Worm (Caenorhabditis elegans) whole organism, L1 larva: ENCODE measurements around the gene mai-2.

ENCODE experiments used
- C16A3.4 ChIP-seq: fragments of 150-350 bp; optimal IDR thresholded peaks from 2 replicates; lab custom pipeline; 2014; ENCODE audit warnings: missing biosample characterization, missing genetic modification characterization
- F16B12.6 ChIP-seq: fragments of 150-350 bp; optimal IDR thresholded peaks from 2 replicates; lab custom pipeline; 2014; ENCODE audit warnings: missing biosample characterization, missing genetic modification characterization
- aly-2 ChIP-seq: fragments of 150-350 bp; optimal IDR thresholded peaks from 2 replicates; lab custom pipeline; 2014; ENCODE audit warnings: missing biosample characterization, missing genetic modification characterization
- ama-1 ChIP-seq: fragments of 150-350 bp; optimal IDR thresholded peaks from 2 replicates; lab custom pipeline; 2014
- ceh-8 ChIP-seq: fragments of 200-800 bp; sonication (Bioruptor generic); optimal IDR thresholded peaks from 2 replicates; lab custom pipeline; 2018; ENCODE audit warnings: mild to moderate bottlenecking, missing genetic modification characterization, moderate library complexity, missing compliant biosample characterization
- ceh-82 ChIP-seq, 3 experiments: fragments of 150-350 bp in 1 of 3; sonication (generic microtip) in 2 of 3; optimal IDR thresholded peaks; 2 replicates each; lab custom pipeline; 2014 to 2017; ENCODE audit warnings: missing biosample characterization in 3 of 3, missing genetic modification characterization in 3 of 3
- ceh-88 ChIP-seq: fragments of 200-800 bp; sonication (Bioruptor generic); IDR thresholded peaks from 2 replicates; pipeline ENCODE4 v1.3.6; 2022; ENCODE audit warnings: missing genetic modification characterization, missing compliant biosample characterization
- ceh-90 ChIP-seq: sonication (generic microtip); optimal IDR thresholded peaks from 2 replicates; lab custom pipeline; 2016; ENCODE audit warnings: missing genetic modification characterization, missing compliant biosample characterization
- efl-1 ChIP-seq, 4 experiments: fragments of 150-350 bp; optimal IDR thresholded peaks in 3 of 4; peaks in 1 of 4; 1 replicate in 1 of 4; 2 replicates in 3 of 4; lab custom pipeline; 2014; ENCODE audit warnings: missing biosample characterization in 2 of 4, missing genetic modification characterization in 2 of 4, missing genetic modification reagents in 2 of 4
- egl-13 ChIP-seq: sonication (generic microtip); optimal IDR thresholded peaks from 2 replicates; lab custom pipeline; 2016; ENCODE audit warnings: missing genotype, missing genetic modification reagents, missing genetic modification characterization, missing compliant biosample characterization
- egl-27 ChIP-seq, 2 experiments: fragments of 150-350 bp in 1 of 2; sonication (generic microtip); optimal IDR thresholded peaks; 3 replicates each; lab custom pipeline; 2017 to 2018; ENCODE audit warnings: missing biosample characterization in 2 of 2, missing genetic modification characterization in 2 of 2, missing genetic modification reagents in 2 of 2
- elt-2 ChIP-seq: sonication (generic microtip); optimal IDR thresholded peaks from 2 replicates; lab custom pipeline; 2016; ENCODE audit warnings: missing genetic modification characterization, mild to moderate bottlenecking, inconsistent platforms, missing compliant biosample characterization, missing genetic modification reagents
- elt-3 ChIP-seq, 6 experiments: fragments of 150-350 bp in 1 of 6; sonication (generic microtip); optimal IDR thresholded peaks; 2 replicates each; lab custom pipeline; 2017 to 2018; ENCODE audit warnings: missing biosample characterization in 6 of 6, missing genetic modification characterization in 6 of 6, inconsistent platforms in 1 of 6
- ets-5 ChIP-seq: fragments of 200-800 bp; sonication (Bioruptor generic); IDR thresholded peaks from 2 replicates; pipeline ENCODE4 v1.3.6; 2022; ENCODE audit warnings: missing genetic modification characterization, missing compliant biosample characterization
- fkh-8 ChIP-seq: sonication (generic microtip); optimal IDR thresholded peaks from 2 replicates; lab custom pipeline; 2016; ENCODE audit warnings: mild to moderate bottlenecking, missing genetic modification characterization, missing compliant biosample characterization
- fos-1 ChIP-seq: fragments of 150-350 bp; optimal IDR thresholded peaks from 2 replicates; lab custom pipeline; 2014; ENCODE audit warnings: missing biosample characterization, missing genetic modification characterization
- grh-1 ChIP-seq: fragments of 200-800 bp; sonication (Bioruptor generic); IDR thresholded peaks from 2 replicates; pipeline ENCODE4 v1.3.6; 2022; ENCODE audit warnings: missing genetic modification reagents, missing genetic modification characterization, missing compliant biosample characterization
- hlh-17 ChIP-seq: fragments of 200-800 bp; sonication (Bioruptor generic); optimal IDR thresholded peaks from 2 replicates; lab custom pipeline; 2018; ENCODE audit warnings: missing genetic modification characterization, mild to moderate bottlenecking, missing compliant biosample characterization, moderate library complexity, borderline replicate concordance
- hpl-2 ChIP-seq: fragments of 150-350 bp; optimal IDR thresholded peaks from 2 replicates; lab custom pipeline; 2014; ENCODE audit warnings: missing biosample characterization, missing genetic modification reagents, missing genetic modification characterization
- irx-1 ChIP-seq: sonication (generic microtip); optimal IDR thresholded peaks from 2 replicates; lab custom pipeline; 2016; ENCODE audit warnings: missing genetic modification characterization, missing compliant biosample characterization
- isw-1 ChIP-seq: fragments of 200-800 bp; sonication (Bioruptor generic); IDR thresholded peaks from 2 replicates; pipeline ENCODE4 v1.3.6; 2022; ENCODE audit warnings: missing genetic modification characterization, missing compliant biosample characterization
- lir-3 ChIP-seq: sonication (generic microtip); optimal IDR thresholded peaks from 2 replicates; lab custom pipeline; 2016; ENCODE audit warnings: mild to moderate bottlenecking, missing genetic modification characterization, moderate library complexity, missing compliant biosample characterization; ENCODE audit not compliant: poor library complexity
- lsy-2 ChIP-seq, 2 experiments: fragments of 150-350 bp; optimal IDR thresholded peaks; 2 replicates each; lab custom pipeline; 2014; ENCODE audit warnings: missing biosample characterization in 2 of 2, missing genetic modification characterization in 2 of 2
- mdl-1 ChIP-seq, 2 experiments: fragments of 150-350 bp; optimal IDR thresholded peaks; 2 replicates each; lab custom pipeline; 2014 to 2017; ENCODE audit warnings: missing biosample characterization in 2 of 2, missing genetic modification characterization in 2 of 2, inconsistent platforms in 1 of 2
- mef-2 ChIP-seq: fragments of 150-350 bp; optimal IDR thresholded peaks from 2 replicates; lab custom pipeline; 2014; ENCODE audit warnings: missing biosample characterization, missing genetic modification characterization
- nhr-12 ChIP-seq: sonication (generic microtip); optimal IDR thresholded peaks from 2 replicates; lab custom pipeline; 2017; ENCODE audit warnings: missing biosample characterization, missing genetic modification characterization
- nhr-71 ChIP-seq: sonication (generic microtip); optimal IDR thresholded peaks from 2 replicates; lab custom pipeline; 2016; ENCODE audit warnings: mild to moderate bottlenecking, missing genetic modification characterization, moderate library complexity, missing compliant biosample characterization
- nhr-76 ChIP-seq: sonication (generic microtip); optimal IDR thresholded peaks from 2 replicates; lab custom pipeline; 2017; ENCODE audit warnings: missing biosample characterization, missing genetic modification characterization
- nhr-77 ChIP-seq: fragments of 150-350 bp; optimal IDR thresholded peaks from 2 replicates; lab custom pipeline; 2014; ENCODE audit warnings: missing biosample characterization, missing genetic modification characterization
- nhr-84 ChIP-seq: sonication (generic microtip); optimal IDR thresholded peaks from 2 replicates; lab custom pipeline; 2017; ENCODE audit warnings: missing biosample characterization, missing genetic modification characterization
- pqm-1 ChIP-seq: sonication (generic microtip); optimal IDR thresholded peaks from 3 replicates; lab custom pipeline; 2017; ENCODE audit warnings: missing biosample characterization, missing genetic modification characterization
- rnt-1 ChIP-seq: sonication (generic microtip); optimal IDR thresholded peaks from 2 replicates; lab custom pipeline; 2016; ENCODE audit warnings: mild to moderate bottlenecking, missing genetic modification characterization, moderate library complexity, missing compliant biosample characterization
- skn-1 ChIP-seq: fragments of 150-350 bp; optimal IDR thresholded peaks from 2 replicates; lab custom pipeline; 2014; ENCODE audit warnings: missing biosample characterization, missing genetic modification characterization
- snu-23 ChIP-seq: sonication (generic microtip); optimal IDR thresholded peaks from 2 replicates; lab custom pipeline; 2016; ENCODE audit warnings: missing genetic modification characterization, missing compliant biosample characterization
- sptf-1 ChIP-seq: fragments of 150-350 bp; optimal IDR thresholded peaks from 2 replicates; lab custom pipeline; 2014; ENCODE audit warnings: missing biosample characterization, missing genetic modification characterization
- swsn-7 ChIP-seq: sonication (generic microtip); optimal IDR thresholded peaks from 2 replicates; lab custom pipeline; 2016; ENCODE audit warnings: missing genetic modification characterization, missing compliant biosample characterization
- tbx-2 ChIP-seq: sonication (generic microtip); optimal IDR thresholded peaks from 2 replicates; lab custom pipeline; 2016; ENCODE audit warnings: missing genetic modification characterization, missing compliant biosample characterization
- tlp-1 ChIP-seq: fragments of 150-350 bp; optimal IDR thresholded peaks from 2 replicates; lab custom pipeline; 2014; ENCODE audit warnings: missing biosample characterization, missing genetic modification characterization
- unc-30 ChIP-seq: sonication (generic microtip); optimal IDR thresholded peaks from 2 replicates; lab custom pipeline; 2017; ENCODE audit warnings: missing biosample characterization, missing genetic modification characterization
- unc-62 ChIP-seq: fragments of 150-350 bp; optimal IDR thresholded peaks from 2 replicates; lab custom pipeline; 2014; ENCODE audit warnings: missing biosample characterization, missing genetic modification reagents, missing genetic modification characterization
- unc-98 ChIP-seq: fragments of 200-800 bp; sonication (Bioruptor generic); IDR thresholded peaks from 2 replicates; pipeline ENCODE4 v1.3.6; 2022; ENCODE audit warnings: missing genetic modification characterization, missing compliant biosample characterization
- vab-15 ChIP-seq: sonication (generic microtip); optimal IDR thresholded peaks from 2 replicates; lab custom pipeline; 2017; ENCODE audit warnings: missing genotype, mild to moderate bottlenecking, missing genetic modification characterization, missing compliant biosample characterization
- zip-4 ChIP-seq: fragments of 200-800 bp; sonication (Bioruptor generic); optimal IDR thresholded peaks from 2 replicates; lab custom pipeline; 2018; ENCODE audit warnings: mild to moderate bottlenecking, missing genetic modification characterization, moderate library complexity, missing compliant biosample characterization
- ztf-11 ChIP-seq, 2 experiments: sonication (generic microtip); optimal IDR thresholded peaks; 2 replicates each; lab custom pipeline; 2016 to 2017; ENCODE audit warnings: missing genetic modification characterization in 2 of 2, missing biosample characterization in 1 of 2, missing compliant biosample characterization in 1 of 2

mai-2 gene

ce11 chrIV:3338676-3339075 is 47.0 kb upstream of the mai-2 start, which contains the start of gene hrpa-1 (continued):
- no peak for TF ChIP-seq lir-3 (tag; lab: Kevin White, UChicago)
- TF ChIP-seq sptf-1 (tag; lab: Kevin White, UChicago) = no peak
- peak; percentile 78 for TF ChIP-seq grh-1 (GFP tag; lab: Robert Waterston, UW)
- TF ChIP-seq hlh-17 = no peak
- peak; percentile 93 for TF ChIP-seq nhr-71 (tag; lab: Kevin White, UChicago)
- peak in 1 of 2 experiments; percentile 69 for TF ChIP-seq ztf-11 (tag; optimal IDR thresholded peaks at IDR 0.05; lab: Kevin White, UChicago)
- TF ChIP-seq unc-62 (GFP tag; lab: Kevin White, UChicago) = no peak
- TF ChIP-seq unc-30 = no peak
- peak; percentile 94 to 97 for TF ChIP-seq lsy-2 (tag; optimal IDR thresholded peaks at IDR 0.05; lab: Kevin White, UChicago)
- TF ChIP-seq ama-1 (lab: Kevin White, UChicago) = no peak
- peak; percentile 86 to 95 (median 87) for TF ChIP-seq ceh-82 (tag; optimal IDR thresholded peaks at IDR 0.05; lab: Kevin White, UChicago)
- peak; percentile 88 for TF ChIP-seq C16A3.4 (tag; lab: Kevin White, UChicago)
- peak; percentile 77 for TF ChIP-seq egl-13 (tag; lab: Kevin White, UChicago)
- TF ChIP-seq isw-1 (GFP tag; lab: Robert Waterston, UW) = peak; percentile 89
- TF ChIP-seq swsn-7 (tag; lab: Kevin White, UChicago) = peak; percentile 88
- TF ChIP-seq nhr-76 (tag; lab: Kevin White, UChicago) = no peak
- TF ChIP-seq efl-1 (optimal IDR thresholded peaks at IDR 0.05; lab: Kevin White, UChicago) = peak; percentile 97 to 99
- TF ChIP-seq efl-1 (GFP tag; optimal IDR thresholded peaks at IDR 0.05 in 1 of 2; lab: Kevin White, UChicago) = peak; percentile 96 to 99
- no peak for TF ChIP-seq tlp-1 (tag; lab: Kevin White, UChicago)
- TF ChIP-seq hpl-2 (GFP tag; lab: Kevin White, UChicago) = no peak
- no peak for TF ChIP-seq egl-27 (tag; optimal IDR thresholded peaks at IDR 0.05; lab: Kevin White, UChicago)
- TF ChIP-seq unc-98 = no peak
- peak; percentile 23 for TF ChIP-seq mef-2
- TF ChIP-seq F16B12.6 = peak; percentile 59
- no peak for TF ChIP-seq nhr-12 (tag; lab: Kevin White, UChicago)
- no peak for TF ChIP-seq vab-15
- peak; percentile 34 for TF ChIP-seq ceh-90 (tag; lab: Kevin White, UChicago)
- TF ChIP-seq aly-2 (tag; lab: Kevin White, UChicago) = no peak
- TF ChIP-seq tbx-2 (tag; lab: Kevin White, UChicago) = peak; percentile 88
- peak; percentile 20 for TF ChIP-seq ceh-8 (GFP tag; lab: Kevin White, UChicago)
- TF ChIP-seq mdl-1 (tag; optimal IDR thresholded peaks at IDR 0.05; lab: Kevin White, UChicago) = peak in 1 of 2 experiments; percentile 75
- TF ChIP-seq fos-1 (tag; lab: Kevin White, UChicago) = peak; percentile 76
- TF ChIP-seq skn-1 = peak; percentile 94
- TF ChIP-seq fkh-8 (tag; lab: Kevin White, UChicago) = peak; percentile 87
- peak; percentile 73 for TF ChIP-seq nhr-77 (tag; lab: Kevin White, UChicago)
- no peak for TF ChIP-seq pqm-1
- peak; percentile 89 for TF ChIP-seq snu-23 (GFP tag; lab: Kevin White, UChicago)
- peak in 2 of 6 experiments; percentile 64 to 77 for TF ChIP-seq elt-3 (tag; optimal IDR thresholded peaks at IDR 0.05; lab: Kevin White, UChicago)
- TF ChIP-seq ets-5 (GFP tag; lab: Robert Waterston, UW) = no peak
- peak; percentile 92 for TF ChIP-seq rnt-1

ce11 chrIV:3341170-3341569 is 44.5 kb upstream of the mai-2 start, which contains the start of gene F42A6.2:
F42A6.2 (plus strand) TSS chrIV:3341470.
- TF ChIP-seq lir-3 (tag; lab: Kevin White, UChicago) (no peak), nhr-77 (tag; lab: Kevin White, UChicago) (no peak), snu-23 (GFP tag; lab: Kevin White, UChicago) (no peak), ceh-82 (tag; optimal IDR thresholded peaks at IDR 0.05; lab: Kevin White, UChicago) (no peak), fos-1 (tag; lab: Kevin White, UChicago) (no peak), elt-2 (tag; lab: Kevin White, UChicago) (no peak), hpl-2 (GFP tag; lab: Kevin White, UChicago) (no peak), ceh-8 (GFP tag; lab: Kevin White, UChicago) (no peak), nhr-84 (tag; lab: Kevin White, UChicago) (no peak), zip-4 (GFP tag; lab: Kevin White, UChicago) (no peak), ceh-88 (no peak), irx-1 (tag; lab: Kevin White, UChicago) (no peak)
- TF ChIP-seq, all 84 proteins: peak for 0
